Fruit fly (Drosophila melanogaster) whole organism: ENCODE data around the gene gig.

Source experiments
- CG8478 ChIP-seq: fragments of >200 bp; optimal IDR thresholded peaks from 2 replicates; lab custom pipeline; 2018; ENCODE audit warnings: inconsistent platforms
- Dll ChIP-seq: fragments of >200 bp; optimal IDR thresholded peaks from 2 replicates; lab custom pipeline; 2017
- pan ChIP-seq: fragments of >200 bp; optimal IDR thresholded peaks from 2 replicates; lab custom pipeline; 2017
- psq ChIP-seq: fragments of >200 bp; optimal IDR thresholded peaks from 2 replicates; lab custom pipeline; 2017
- usp ChIP-seq: fragments of >200 bp; optimal IDR thresholded peaks from 2 replicates; lab custom pipeline; 2017; ENCODE audit warnings: missing biosample characterization, missing genetic modification characterization, mixed read lengths

dm6 chr3L:20112797-20113368, 16.1 kb upstream of the gig start, which contains the start of gene CG14187:
- TF ChIP-seq usp, result no peak
- TF ChIP-seq CG8478 (lab: Kevin White, UChicago), result no peak
- no peak for TF ChIP-seq psq (lab: Kevin White, UChicago)
- no peak for TF ChIP-seq Dll (lab: Kevin White, UChicago)
- TF ChIP-seq pan, result no peak
